Worm (Caenorhabditis elegans): ENCODE measurements around the gene str-253.

str-253 gene

DNA sequence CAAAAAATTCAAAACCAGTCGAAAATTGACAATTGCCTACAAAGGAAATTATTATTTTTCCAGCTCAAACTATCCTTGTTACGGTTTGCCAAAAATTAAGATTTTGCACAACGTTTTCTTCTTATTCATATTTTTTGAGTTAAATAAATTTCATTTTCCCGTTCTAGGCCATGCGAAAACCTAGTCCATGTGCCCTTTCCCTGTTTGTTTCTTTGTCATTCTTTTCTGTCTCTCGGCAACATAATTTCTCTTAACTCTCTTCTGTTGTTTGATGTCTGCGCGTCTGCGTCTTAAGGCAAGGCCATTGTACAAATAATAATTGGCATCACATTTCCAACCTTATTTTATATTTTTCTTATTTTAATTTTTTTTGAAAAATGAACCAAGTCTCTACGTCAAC, 27.1 kb upstream of the str-253 start, which contains the start of gene nhr-228 (continued):
- TF ChIP-seq bed-2 (GFP tag; IDR thresholded peaks at IDR 0.05) (no peak), C06A6.2 (GFP tag; conservative IDR thresholded peaks at IDR 0.05) (no peak), madf-10 (tag; optimal IDR thresholded peaks at IDR 0.05) (no peak), snpc-4 (GFP tag; optimal IDR thresholded peaks at IDR 0.05) (no peak), snpc-4 (tag; optimal IDR thresholded peaks at IDR 0.05) (no peak), F57C9.4 (tag; optimal IDR thresholded peaks at IDR 0.05) (no peak), nhr-80 (tag; optimal IDR thresholded peaks at IDR 0.05) (peak; percentile 68), B0261.1 (tag; optimal IDR thresholded peaks at IDR 0.05) (no peak)

DNA sequence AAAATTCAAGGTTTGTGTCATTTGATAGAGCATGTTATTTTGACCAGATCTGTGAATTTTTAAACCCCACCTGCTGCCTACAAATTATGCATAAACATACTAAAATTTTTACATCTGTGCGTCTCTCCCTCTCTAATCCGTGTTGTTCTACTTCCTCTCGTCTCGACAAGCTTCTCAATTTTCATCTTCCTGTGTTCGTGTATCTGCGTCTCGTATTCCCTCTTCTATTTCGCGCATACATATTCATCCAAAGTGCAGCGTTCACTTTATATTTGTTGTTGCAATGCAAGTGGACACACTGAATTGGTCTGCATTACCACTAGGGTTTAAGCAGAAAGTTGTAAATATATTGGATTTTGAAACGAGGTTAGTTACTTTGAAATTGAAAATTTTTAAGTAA, 24.1 kb upstream of the str-253 start, which contains the start of gene fbxa-137:
TSS of gene fbxa-137 (plus strand) at position 274 of the 400 bp plus-strand sequence.
- no peak for TF ChIP-seq mel-28 (tag; optimal IDR thresholded peaks at IDR 0.05; ENCODE audit: borderline replicate concordance)
- TF ChIP-seq ceh-27 (GFP tag; optimal IDR thresholded peaks at IDR 0.05): no peak
- TF ChIP-seq ceh-79 (tag; optimal IDR thresholded peaks at IDR 0.05): no peak
- no peak for TF ChIP-seq ZK185.1 (tag; optimal IDR thresholded peaks at IDR 0.05; ENCODE audit: poor library complexity, severe bottlenecking)
- TF ChIP-seq ztf-3 (GFP tag; optimal IDR thresholded peaks at IDR 0.05): no peak
- no peak for TF ChIP-seq cebp-2 (GFP tag; IDR thresholded peaks at IDR 0.05)
- no peak for TF ChIP-seq Y95B8A.8 (GFP tag; IDR thresholded peaks at IDR 0.05)
- no peak for TF ChIP-seq hlh-26 (GFP tag; conservative IDR thresholded peaks at IDR 0.05)
- TF ChIP-seq lin-40 (tag; optimal IDR thresholded peaks at IDR 0.05): no peak
- no peak for TF ChIP-seq lin-35 (GFP tag; optimal IDR thresholded peaks at IDR 0.05)

DNA sequence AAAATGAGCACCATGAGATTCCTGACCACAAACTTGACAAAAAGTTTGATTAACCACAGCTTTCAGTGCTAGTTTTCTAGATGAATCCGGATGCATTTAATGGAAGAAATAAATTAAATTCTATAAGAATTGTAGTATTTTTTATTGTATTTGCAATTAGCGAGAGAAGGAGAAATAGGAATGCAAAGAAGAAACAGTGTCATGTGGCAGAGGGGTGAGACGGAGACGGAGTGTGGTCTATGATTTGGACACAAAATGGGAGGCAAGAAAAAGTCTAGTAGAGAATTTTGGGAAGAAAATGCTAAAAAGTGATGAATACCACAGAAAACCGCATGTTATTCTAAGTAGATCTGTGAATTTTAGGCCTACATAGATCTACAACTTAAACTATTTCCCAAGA, 23.6 kb upstream of the str-253 start, which contains the start of gene nhr-59:
TSS of gene nhr-59 (minus strand) at position 214 of the 400 bp plus-strand sequence.
- TF ChIP-seq nhr-80 (tag; optimal IDR thresholded peaks at IDR 0.05): peak; percentile 33
- no peak for TF ChIP-seq F33H1.4 (GFP tag; IDR thresholded peaks at IDR 0.05)

DNA sequence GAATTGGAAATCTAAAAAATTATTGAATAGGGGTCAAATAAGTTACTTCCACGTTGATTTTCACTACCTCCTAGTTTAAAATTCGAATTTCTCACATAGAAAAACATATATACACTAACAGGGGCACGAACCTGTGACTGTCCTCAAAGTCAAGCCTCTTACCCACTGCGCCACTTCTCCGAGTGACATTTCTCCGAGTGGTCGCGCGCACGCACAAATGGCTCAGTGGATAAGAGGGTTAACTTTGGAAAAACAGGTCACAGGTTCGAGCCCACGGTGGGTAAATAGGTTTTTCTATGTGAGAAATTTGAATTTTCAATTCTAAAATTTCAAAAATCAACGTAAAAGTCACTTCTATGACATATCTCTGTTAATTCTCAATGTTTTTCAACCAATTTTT, 22.9 kb upstream of the str-253 start:
- no peak for TF ChIP-seq cebp-1 (GFP tag; IDR thresholded peaks at IDR 0.05)
- TF ChIP-seq cebp-1 (tag; optimal IDR thresholded peaks at IDR 0.05): no peak
- TF ChIP-seq pha-4 (tag; optimal IDR thresholded peaks at IDR 0.05): no peak
- no peak for TF ChIP-seq ztf-26 (tag; optimal IDR thresholded peaks at IDR 0.05)
- peak; percentile 22; the same call in 1 of the 2 replicates for TF ChIP-seq egrh-3 (GFP tag; IDR thresholded peaks at IDR 0.05)
- TF ChIP-seq snpc-4 (GFP tag; optimal IDR thresholded peaks at IDR 0.05): no peak
- peak in 1 of 4 experiments; percentile 44 for TF ChIP-seq snpc-4 (tag; optimal IDR thresholded peaks at IDR 0.05)
- no peak for TF ChIP-seq lsy-27 (tag; optimal IDR thresholded peaks at IDR 0.05; ENCODE audit: borderline replicate concordance, insufficient read depth)
- TF ChIP-seq nhr-120 (GFP tag; IDR thresholded peaks at IDR 0.05): no peak
- no peak for TF ChIP-seq rpc-1 (optimal IDR thresholded peaks at IDR 0.05)
- TF ChIP-seq rpc-1 (tag; optimal IDR thresholded peaks at IDR 0.05): peak; percentile 50
- TF ChIP-seq F22D6.2 (tag; optimal IDR thresholded peaks at IDR 0.05): no peak
- no peak for TF ChIP-seq B0336.3 (GFP tag; IDR thresholded peaks at IDR 0.05)
- TF ChIP-seq aptf-2 (GFP tag; conservative IDR thresholded peaks at IDR 0.05): no peak
- TF ChIP-seq F57A8.1 (GFP tag; optimal IDR thresholded peaks at IDR 0.05): no peak
- TF ChIP-seq mes-4 (tag; optimal IDR thresholded peaks at IDR 0.05): no peak
- TF ChIP-seq egl-44 (GFP tag; IDR thresholded peaks at IDR 0.05): no peak
- TF ChIP-seq lsl-1 (GFP tag; optimal IDR thresholded peaks at IDR 0.05): no peak
- peak; percentile 14 for TF ChIP-seq efl-1 (GFP tag; optimal IDR thresholded peaks at IDR 0.05)
- TF ChIP-seq sdz-38 (tag; optimal IDR thresholded peaks at IDR 0.05): no peak
- TF ChIP-seq F23B12.7 (tag; optimal IDR thresholded peaks at IDR 0.05; ENCODE audit: insufficient read depth): no peak
- no peak for TF ChIP-seq Y56A3A.18 (GFP tag; IDR thresholded peaks at IDR 0.05)
- peak; percentile 10; the same call in 1 of the 2 replicates for TF ChIP-seq hmg-1.2 (GFP tag; IDR thresholded peaks at IDR 0.05)
- no peak for TF ChIP-seq B0261.1 (tag; optimal IDR thresholded peaks at IDR 0.05)
- no peak for TF ChIP-seq lag-1 (GFP tag; IDR thresholded peaks at IDR 0.05)
- no peak for TF ChIP-seq nfya-2 (GFP tag; IDR thresholded peaks at IDR 0.05)
- TF ChIP-seq mel-28 (tag; optimal IDR thresholded peaks at IDR 0.05; ENCODE audit: borderline replicate concordance): no peak
- no peak for TF ChIP-seq ztf-28 (GFP tag; IDR thresholded peaks at IDR 0.05)
- no peak for TF ChIP-seq fkh-3 (tag; optimal IDR thresholded peaks at IDR 0.05)
- no peak for TF ChIP-seq pbrm-1 (GFP tag; IDR thresholded peaks at IDR 0.05)

Measured in whole organism, young adult.